Worm (Caenorhabditis elegans): ENCODE data around the gene F41H10.2.
A peak's percentile ranks its signal among the peaks of the same experiment; 100 is the strongest.
"Not testable (repeated sequence)": the region's sequence is repeated elsewhere in the genome, so short reads cannot be mapped to it uniquely, and the experiment has no call there.

The F41H10.2 gene

DNA sequence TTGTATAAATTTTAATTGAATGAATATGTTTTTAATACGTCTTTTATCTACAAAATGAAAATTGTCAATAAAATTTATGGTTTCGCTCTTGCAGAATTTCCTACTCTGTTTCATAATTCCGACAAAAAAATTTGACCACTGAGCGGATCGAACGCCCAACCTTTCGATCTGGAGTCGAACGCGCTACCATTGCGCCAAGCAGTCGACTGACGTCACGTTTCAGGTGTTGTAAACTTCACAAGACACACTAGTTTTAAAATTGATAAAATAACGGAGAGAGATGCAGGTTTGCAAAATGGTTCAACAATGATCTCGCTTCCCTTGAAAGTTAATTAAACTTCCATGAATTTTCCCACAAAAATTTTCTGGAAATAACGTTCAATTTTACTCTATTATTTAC, 37.3 kb upstream of the F41H10.2 start (continued):
- TF ChIP-seq ets-4 (GFP tag; optimal IDR thresholded peaks at IDR 0.05) (no peak), nhr-27 (tag; optimal IDR thresholded peaks at IDR 0.05) (no peak), nhr-80 (tag; optimal IDR thresholded peaks at IDR 0.05) (peak; percentile 21), nhr-90 (tag; optimal IDR thresholded peaks at IDR 0.05) (peak; percentile 4), Y95B8A.8 (GFP tag; IDR thresholded peaks at IDR 0.05) (0 out of 2 replicates have a peak, but pooled peaks have one; percentile 24), chd-7 (tag; optimal IDR thresholded peaks at IDR 0.05) (no peak), snpc-1.1 (tag; optimal IDR thresholded peaks at IDR 0.05; ENCODE audit: insufficient read depth) (peak; percentile 87), nfya-1 (tag; optimal IDR thresholded peaks at IDR 0.05; ENCODE audit: borderline replicate concordance, insufficient read depth) (no peak), D2030.7 (GFP tag; IDR thresholded peaks at IDR 0.05) (peak; percentile 45; the same call in 1 of the 2 replicates), pha-4 (tag; optimal IDR thresholded peaks at IDR 0.05) (no peak), him-1 (tag; optimal IDR thresholded peaks at IDR 0.05) (peak; percentile 42), efl-1 (GFP tag; optimal IDR thresholded peaks at IDR 0.05) (no peak), cebp-2 (GFP tag; IDR thresholded peaks at IDR 0.05) (no peak), akir-1 (GFP tag; optimal IDR thresholded peaks at IDR 0.05) (no peak)

DNA sequence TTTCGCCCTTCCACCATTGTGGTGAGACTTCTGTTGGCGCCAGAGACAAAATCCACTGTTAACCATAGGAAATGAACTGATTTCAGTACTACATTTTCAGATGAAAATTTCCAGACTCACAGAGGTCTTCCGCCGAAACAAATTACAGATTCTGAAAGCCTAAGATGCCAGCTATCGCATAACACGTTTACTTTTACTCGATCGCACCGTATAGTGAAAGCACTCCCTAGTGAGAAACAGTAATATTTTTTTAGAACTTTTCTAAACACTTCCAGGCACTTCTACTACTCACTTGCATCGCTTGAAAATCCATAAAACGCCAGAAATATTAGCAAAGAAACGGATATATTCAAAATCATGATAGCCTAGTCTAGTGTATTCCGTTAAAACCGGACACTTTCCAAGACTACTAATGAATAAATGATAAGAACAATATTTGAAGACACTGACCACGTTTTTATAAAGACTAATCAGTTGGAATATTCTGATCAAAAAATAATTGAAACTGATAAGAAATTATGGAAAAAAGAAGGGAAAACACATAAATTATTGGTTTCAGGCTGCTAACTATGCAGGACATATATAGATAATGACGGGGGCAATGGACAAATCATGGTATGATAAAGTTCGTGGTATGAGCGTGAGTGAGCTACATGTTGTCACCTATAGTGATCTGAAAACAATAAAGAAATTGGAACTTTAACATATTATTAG, 30.8 kb upstream of the F41H10.2 start, which contains the start of gene gba-4:
TSS of gene gba-4 (minus strand) at position 418 of the 714 bp plus-strand sequence.
- not testable (repeated sequence) for TF ChIP-seq rpc-1 (optimal IDR thresholded peaks at IDR 0.05); snpc-4 (GFP tag; optimal IDR thresholded peaks at IDR 0.05)
- TF ChIP-seq rpc-1 (tag; optimal IDR thresholded peaks at IDR 0.05) (peak; percentile 42), B0261.1 (tag; optimal IDR thresholded peaks at IDR 0.05) (peak; percentile 51), snpc-4 (tag; optimal IDR thresholded peaks at IDR 0.05) (peak in 1 of 4 experiments; percentile 35), nhr-80 (tag; optimal IDR thresholded peaks at IDR 0.05) (peak; percentile 72), tbp1 (GFP tag; optimal IDR thresholded peaks at IDR 0.05) (peak; percentile 75)

ce11 chrIV:5353364-5353763, 28.1 kb upstream of the F41H10.2 start, which contains the start of gene Y4C6B.7:
Y4C6B.7 (minus strand) TSS chrIV:5353464.
- TF ChIP-seq lin-54 (GFP tag; optimal IDR thresholded peaks at IDR 0.05) = no peak
- no peak for TF ChIP-seq nhr-80 (tag; optimal IDR thresholded peaks at IDR 0.05)
- TF ChIP-seq F23B12.7 (tag; optimal IDR thresholded peaks at IDR 0.05; ENCODE audit: insufficient read depth) = no peak
- TF ChIP-seq egl-18 (GFP tag; IDR thresholded peaks at IDR 0.05) = no peak
- TF ChIP-seq dox-1 (GFP tag; IDR thresholded peaks at IDR 0.05) = no peak
- no peak for TF ChIP-seq hrde-1 (tag; optimal IDR thresholded peaks at IDR 0.05; ENCODE audit: borderline replicate concordance)
- TF ChIP-seq nhr-120 (GFP tag; IDR thresholded peaks at IDR 0.05) = no peak
- no peak for TF ChIP-seq nfya-2 (GFP tag; IDR thresholded peaks at IDR 0.05)
- no peak for TF ChIP-seq ZK185.1 (tag; optimal IDR thresholded peaks at IDR 0.05; ENCODE audit: poor library complexity, severe bottlenecking)
- no peak for TF ChIP-seq attf-3 (GFP tag; conservative IDR thresholded peaks at IDR 0.05)
- TF ChIP-seq ekl-4 (GFP tag; IDR thresholded peaks at IDR 0.05) = no peak

DNA sequence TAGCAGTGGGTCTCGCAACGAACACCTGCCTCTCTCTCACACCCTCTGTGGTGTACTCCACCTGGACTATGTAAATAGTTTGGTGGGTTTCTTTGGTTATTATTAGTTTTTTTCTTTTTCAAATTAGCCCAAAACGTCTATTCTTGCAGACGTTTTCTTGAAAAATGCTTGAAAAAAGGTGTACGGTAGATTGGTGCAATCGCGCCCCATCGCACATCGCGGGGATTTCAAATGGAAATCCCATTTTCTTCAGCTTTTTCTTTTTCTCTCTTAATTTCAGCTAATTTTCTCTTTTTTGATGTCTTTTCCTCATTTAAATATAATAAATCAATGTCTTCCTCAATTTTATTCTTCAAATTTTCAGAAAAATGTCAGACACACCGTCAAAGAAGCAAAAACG, 27.3 kb upstream of the F41H10.2 start, which contains the start of gene Y4C6B.1:
TSS of gene Y4C6B.1 (plus strand) at position 365 of the 400 bp plus-strand sequence.
- TF ChIP-seq F57C9.4 (tag; optimal IDR thresholded peaks at IDR 0.05) (no peak), B0261.1 (tag; optimal IDR thresholded peaks at IDR 0.05) (no peak), snpc-3.4 (tag; optimal IDR thresholded peaks at IDR 0.05) (peak; percentile 10), aptf-2 (GFP tag; conservative IDR thresholded peaks at IDR 0.05) (no peak), lsl-1 (GFP tag; optimal IDR thresholded peaks at IDR 0.05) (peak; percentile 56), ets-4 (GFP tag; optimal IDR thresholded peaks at IDR 0.05) (no peak), let-526 (GFP tag; IDR thresholded peaks at IDR 0.05) (no peak), nhr-179 (tag; optimal IDR thresholded peaks at IDR 0.05) (no peak), tbp1 (GFP tag; optimal IDR thresholded peaks at IDR 0.05) (peak; percentile 24), bed-1 (GFP tag; IDR thresholded peaks at IDR 0.05) (no peak), dpl-1 (GFP tag; optimal IDR thresholded peaks at IDR 0.05) (peak; percentile 8), xnd-1 (tag; optimal IDR thresholded peaks at IDR 0.05) (no peak), mcd-1 (GFP tag; IDR thresholded peaks at IDR 0.05) (peak; percentile 69), C17E4.6 (GFP tag; IDR thresholded peaks at IDR 0.05) (no peak), F22D6.2 (tag; optimal IDR thresholded peaks at IDR 0.05) (no peak), snpc-4 (GFP tag; optimal IDR thresholded peaks at IDR 0.05) (no peak), snpc-4 (tag; optimal IDR thresholded peaks at IDR 0.05) (peak in 3 of 4 experiments; percentile 59 to 80 (median 72)), efl-1 (GFP tag; optimal IDR thresholded peaks at IDR 0.05) (peak; percentile 61), Y79H2A.3 (GFP tag; conservative IDR thresholded peaks at IDR 0.05) (no peak)
